Worm (Caenorhabditis elegans): ENCODE measurements around the gene F56D6.20.
"Not testable (repeated sequence)": the region's sequence is repeated elsewhere in the genome, so short reads cannot be mapped to it uniquely, and the experiment has no call there.

F56D6.20 gene

DNA sequence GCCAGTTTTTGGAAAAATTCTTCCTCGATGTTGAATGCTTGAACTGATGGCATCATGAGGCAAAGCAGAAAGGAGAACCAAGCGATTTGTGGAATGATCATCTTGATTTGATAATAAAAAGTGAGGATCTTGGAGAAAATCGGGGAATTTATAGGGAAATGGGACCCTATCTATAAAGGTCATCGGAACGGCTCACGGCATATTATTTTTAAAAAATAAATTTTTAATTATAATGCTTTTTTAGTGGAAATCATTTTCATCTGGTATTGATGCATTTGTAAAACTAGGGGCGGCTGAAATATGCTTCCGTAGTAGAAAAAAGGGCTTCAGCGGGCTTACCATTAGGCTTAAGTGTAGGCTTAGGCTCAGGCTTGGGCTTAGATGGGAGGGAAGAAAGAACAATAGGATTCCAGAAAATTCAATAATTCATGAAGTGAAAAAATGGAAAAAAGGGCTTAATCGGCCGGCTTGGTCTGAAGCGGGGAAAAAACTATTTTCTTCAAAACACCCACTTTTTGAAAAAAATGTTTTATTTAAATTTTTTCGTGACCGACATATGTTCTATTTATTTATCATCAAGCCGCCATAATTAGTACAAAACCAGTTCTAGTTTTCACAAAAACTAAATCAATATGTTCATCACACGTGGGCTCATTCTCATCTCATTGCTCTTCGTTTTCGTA lies 5.1 kb upstream of the F56D6.20 start, which contains the start of the genes F56D6.22 and F56D6.12:
TSS of gene F56D6.22 (minus strand) at position 101 of the 683 bp plus-strand sequence.
TSS of gene F56D6.12 (plus strand) at position 633 of the 683 bp plus-strand sequence.
- TF ChIP-seq ceh-36 (tag; optimal IDR thresholded peaks at IDR 0.05) (no peak), sea-1 (GFP tag; conservative IDR thresholded peaks at IDR 0.05) (no peak), tbx-37 (GFP tag; conservative IDR thresholded peaks at IDR 0.05) (no peak), ama-1 (optimal IDR thresholded peaks at IDR 0.05) (no peak), hmbx-1 (tag; optimal IDR thresholded peaks at IDR 0.05) (no peak), ceh-13 (GFP tag; optimal IDR thresholded peaks at IDR 0.05) (no peak), flt-1 (GFP tag; IDR thresholded peaks at IDR 0.05) (no peak)

DNA sequence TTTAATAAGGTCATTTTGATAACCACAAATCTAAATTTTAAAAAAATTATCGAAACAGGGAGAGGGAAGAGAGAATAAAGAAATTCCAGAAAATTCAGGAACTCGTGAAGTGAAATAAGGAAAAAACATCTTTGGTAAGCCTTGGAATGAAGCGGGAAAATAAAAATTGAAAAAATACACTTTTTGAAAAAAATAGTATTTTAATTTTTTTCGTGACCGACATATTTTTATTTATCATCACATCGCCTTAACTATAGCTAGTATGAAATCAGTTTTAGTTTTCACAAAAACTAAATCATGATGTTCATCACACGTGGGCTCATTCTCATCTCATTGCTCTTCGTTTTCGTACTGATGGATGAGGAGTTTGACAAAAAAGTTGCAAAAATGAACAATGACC lies 3.6 kb upstream of the F56D6.20 start, which contains the start of gene F56D6.13:
TSS of gene F56D6.13 (plus strand) at position 301 of the 400 bp plus-strand sequence.
- TF ChIP-seq B0310.2 (tag; optimal IDR thresholded peaks at IDR 0.05) (no peak), ceh-36 (tag; optimal IDR thresholded peaks at IDR 0.05) (no peak), pes-1 (GFP tag; IDR thresholded peaks at IDR 0.05) (no peak)

DNA sequence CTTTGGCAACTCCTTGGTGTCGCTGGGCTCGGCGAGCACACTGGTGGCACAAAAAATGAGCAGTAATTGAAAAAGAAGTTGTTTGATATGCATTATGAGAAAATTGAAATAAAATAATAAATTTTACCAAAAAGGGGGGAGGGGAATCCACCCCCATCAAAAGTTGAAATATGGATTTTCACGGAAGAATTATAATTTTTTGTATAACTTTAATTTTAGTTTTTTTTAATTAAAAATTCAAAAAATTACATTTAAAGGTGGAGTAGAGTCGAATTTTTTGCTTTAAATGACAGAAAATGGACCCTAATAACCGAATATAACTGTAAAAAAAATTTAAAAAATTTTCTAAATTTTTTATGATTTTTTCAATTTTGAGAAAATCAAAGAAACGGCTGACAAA lies 850 bp upstream of the F56D6.20 start, which contains the start of gene F56D6.18:
TSS of gene F56D6.18 (minus strand) at position 101 of the 400 bp plus-strand sequence.
- not testable (repeated sequence) for TF ChIP-seq sea-1 (GFP tag; conservative IDR thresholded peaks at IDR 0.05); tra-4 (tag; optimal IDR thresholded peaks at IDR 0.05); ceh-36 (tag; optimal IDR thresholded peaks at IDR 0.05)

DNA sequence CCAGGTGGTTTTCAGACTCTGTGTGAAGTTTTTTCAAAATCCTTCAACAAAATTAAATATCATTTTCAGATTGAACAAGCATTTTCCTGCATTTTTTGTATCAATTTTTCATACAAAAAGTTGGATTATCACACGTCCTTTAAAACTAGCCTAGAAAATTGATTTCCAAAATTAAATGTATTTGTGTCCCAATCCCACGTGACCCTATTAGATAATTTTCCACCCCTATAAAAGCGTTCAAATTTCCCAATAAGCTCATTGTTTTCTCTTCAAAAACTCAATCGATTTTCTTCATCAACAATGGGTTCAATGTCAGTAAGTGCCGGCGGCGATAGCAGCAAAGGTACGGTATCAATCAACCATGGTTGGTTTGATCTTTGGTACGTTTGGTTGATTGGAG lies 1.8 kb downstream of the F56D6.20 start, which contains the start of gene F56D6.19:
TSS of gene F56D6.19 (plus strand) at position 301 of the 400 bp plus-strand sequence.
- TF ChIP-seq aly-1 (tag; optimal IDR thresholded peaks at IDR 0.05) = no peak

DNA sequence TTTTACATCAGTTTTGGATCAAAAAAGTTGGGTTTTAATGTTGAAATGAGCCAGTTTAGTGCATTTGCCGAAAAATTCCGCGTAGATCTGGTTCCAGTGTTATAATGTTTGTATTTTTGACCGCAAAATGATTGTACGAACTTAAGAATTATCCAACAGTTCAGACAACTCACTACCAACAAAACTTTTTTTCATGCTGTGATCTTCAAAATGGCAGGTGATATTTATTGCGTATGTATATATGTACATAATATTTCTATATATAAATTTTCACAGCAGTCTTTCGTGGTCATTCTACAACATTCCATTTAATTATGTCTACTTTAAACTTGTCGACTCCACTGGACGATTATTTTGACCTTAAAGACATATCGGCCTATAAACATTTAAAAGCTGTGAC lies 2.6 kb downstream of the F56D6.20 start, which contains the start of gene srz-20:
TSS of gene srz-20 (plus strand) at position 301 of the 400 bp plus-strand sequence.
- TF ChIP-seq ets-7 (tag; optimal IDR thresholded peaks at IDR 0.05) (no peak), tbx-11 (GFP tag; IDR thresholded peaks at IDR 0.05) (no peak), hnd-1 (tag; optimal IDR thresholded peaks at IDR 0.05) (no peak), tra-4 (tag; optimal IDR thresholded peaks at IDR 0.05) (no peak), hmg-4 (GFP tag; optimal IDR thresholded peaks at IDR 0.05) (no peak), scrt-1 (GFP tag; IDR thresholded peaks at IDR 0.05) (no peak), aly-1 (tag; optimal IDR thresholded peaks at IDR 0.05) (no peak), ceh-36 (tag; optimal IDR thresholded peaks at IDR 0.05) (no peak), B0310.2 (tag; optimal IDR thresholded peaks at IDR 0.05) (no peak), sea-1 (GFP tag; conservative IDR thresholded peaks at IDR 0.05) (no peak), tbx-37 (GFP tag; conservative IDR thresholded peaks at IDR 0.05) (no peak), hmbx-1 (tag; optimal IDR thresholded peaks at IDR 0.05) (no peak), flt-1 (GFP tag; IDR thresholded peaks at IDR 0.05) (no peak), F13C5.2 (tag; optimal IDR thresholded peaks at IDR 0.05) (no peak), pes-1 (GFP tag; IDR thresholded peaks at IDR 0.05) (no peak), ceh-13 (GFP tag; optimal IDR thresholded peaks at IDR 0.05) (no peak), ama-1 (optimal IDR thresholded peaks at IDR 0.05) (no peak)

DNA sequence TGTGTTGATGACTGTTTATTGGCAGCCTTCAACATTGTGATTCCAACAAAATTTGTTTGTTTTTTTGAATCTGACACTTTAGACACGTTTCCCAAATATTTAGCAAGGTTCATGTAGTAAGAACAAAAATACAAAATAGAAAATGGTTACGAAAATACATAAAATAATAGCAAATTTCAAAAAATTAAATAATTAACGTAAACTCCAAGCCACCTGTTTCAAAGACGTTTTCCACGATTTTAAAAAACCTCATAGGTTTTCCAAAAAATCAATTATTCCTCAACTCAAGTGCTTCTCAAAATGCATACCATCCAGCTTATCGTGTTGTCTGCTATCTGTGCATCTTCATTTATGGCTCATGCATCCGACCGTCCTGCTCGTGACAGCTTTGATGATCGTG lies 4.7 kb downstream of the F56D6.20 start, which contains the start of gene F56D6.14:
TSS of gene F56D6.14 (plus strand) at position 301 of the 400 bp plus-strand sequence.
- TF ChIP-seq hmg-4 (GFP tag; optimal IDR thresholded peaks at IDR 0.05) (no peak), ceh-36 (tag; optimal IDR thresholded peaks at IDR 0.05) (no peak), hnd-1 (tag; optimal IDR thresholded peaks at IDR 0.05) (no peak), F13C5.2 (tag; optimal IDR thresholded peaks at IDR 0.05) (no peak), sea-1 (GFP tag; conservative IDR thresholded peaks at IDR 0.05) (no peak)

DNA sequence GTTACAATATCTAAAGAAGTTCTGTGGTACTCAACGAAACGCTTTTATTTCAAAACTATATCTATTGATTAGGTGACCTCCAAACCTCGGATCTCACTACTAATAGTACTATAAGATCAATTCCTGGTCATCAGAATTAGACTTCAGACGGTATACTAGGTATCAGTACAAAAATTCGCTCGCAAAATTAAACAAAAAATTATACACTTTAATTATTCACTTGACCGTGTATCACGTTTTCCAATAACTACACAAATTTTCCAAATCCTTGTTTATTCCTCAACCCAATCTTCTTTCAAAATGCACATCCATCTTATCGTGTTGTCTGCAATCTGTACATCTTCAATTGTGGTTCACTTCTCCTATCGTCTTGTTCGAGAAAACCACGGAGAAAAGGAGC lies 5.5 kb downstream of the F56D6.20 start, which contains the start of gene F56D6.23:
TSS of gene F56D6.23 (plus strand) at position 301 of the 400 bp plus-strand sequence.
- TF ChIP-seq tra-4 (tag; optimal IDR thresholded peaks at IDR 0.05) (no peak), flt-1 (GFP tag; IDR thresholded peaks at IDR 0.05) (no peak), ceh-36 (tag; optimal IDR thresholded peaks at IDR 0.05) (no peak), tbx-11 (GFP tag; IDR thresholded peaks at IDR 0.05) (no peak), ceh-13 (GFP tag; optimal IDR thresholded peaks at IDR 0.05) (no peak), pes-1 (GFP tag; IDR thresholded peaks at IDR 0.05) (no peak), tbx-37 (GFP tag; conservative IDR thresholded peaks at IDR 0.05) (no peak)

DNA sequence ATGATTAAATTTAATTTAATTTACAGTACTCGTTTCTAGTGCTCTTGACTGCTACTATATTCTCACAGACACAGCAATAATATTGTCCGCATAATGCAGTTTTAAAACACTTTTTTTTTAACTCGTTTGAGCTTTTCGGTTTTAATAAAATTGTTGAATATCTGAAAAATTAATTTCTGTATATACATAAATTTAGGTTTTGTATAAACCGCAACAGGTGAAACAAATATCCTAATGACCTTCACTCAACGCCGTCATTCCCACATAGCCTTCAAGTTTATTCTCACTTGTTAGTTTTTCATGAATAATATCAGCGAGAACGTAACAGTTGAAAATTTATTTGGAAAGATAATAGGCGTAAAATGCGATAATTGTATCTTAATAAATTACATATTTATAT lies 6.8 kb downstream of the F56D6.20 start, which contains the start of gene srz-19:
TSS of gene srz-19 (plus strand) at position 301 of the 400 bp plus-strand sequence.
- no peak for TF ChIP-seq ets-7 (tag; optimal IDR thresholded peaks at IDR 0.05)
- no peak for TF ChIP-seq tra-4 (tag; optimal IDR thresholded peaks at IDR 0.05)
- TF ChIP-seq ama-1 (optimal IDR thresholded peaks at IDR 0.05) = no peak
- TF ChIP-seq sea-1 (GFP tag; conservative IDR thresholded peaks at IDR 0.05) = no peak
- TF ChIP-seq ceh-36 (tag; optimal IDR thresholded peaks at IDR 0.05) = no peak
- TF ChIP-seq pes-1 (GFP tag; IDR thresholded peaks at IDR 0.05) = no peak
- TF ChIP-seq hmg-4 (GFP tag; optimal IDR thresholded peaks at IDR 0.05) = no peak
- no peak for TF ChIP-seq aly-1 (tag; optimal IDR thresholded peaks at IDR 0.05)
- TF ChIP-seq ceh-13 (GFP tag; optimal IDR thresholded peaks at IDR 0.05) = no peak
- no peak for TF ChIP-seq hmbx-1 (tag; optimal IDR thresholded peaks at IDR 0.05)
- TF ChIP-seq tbx-11 (GFP tag; IDR thresholded peaks at IDR 0.05) = no peak
- no peak for TF ChIP-seq scrt-1 (GFP tag; IDR thresholded peaks at IDR 0.05)
- TF ChIP-seq flt-1 (GFP tag; IDR thresholded peaks at IDR 0.05) = no peak
- TF ChIP-seq B0310.2 (tag; optimal IDR thresholded peaks at IDR 0.05) = no peak
- no peak for TF ChIP-seq tbx-37 (GFP tag; conservative IDR thresholded peaks at IDR 0.05)
